Fruit fly (Drosophila melanogaster): ENCODE data around the gene Sfp26Ad.

DNA sequence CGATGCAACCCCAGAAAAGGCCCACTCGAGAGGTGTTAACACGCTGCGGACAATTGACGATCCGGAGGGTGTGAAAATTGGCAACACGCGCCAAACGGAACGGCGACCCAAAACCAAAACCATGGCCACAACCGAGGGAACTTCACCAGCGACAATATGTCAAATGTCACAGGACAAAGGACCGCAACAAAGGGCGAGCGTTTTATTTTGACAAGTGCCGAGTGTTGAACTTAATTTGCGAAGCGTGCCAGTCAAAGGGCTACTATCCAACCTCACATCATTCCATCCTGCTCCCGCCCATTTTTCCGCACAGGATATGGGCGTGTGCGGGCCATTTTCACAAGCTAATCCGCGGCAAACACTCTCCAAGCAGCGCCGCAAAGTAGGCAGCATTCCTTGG is 15.7 kb downstream of the Sfp26Ad start:
- no peak for TF ChIP-seq Sox15 (GFP tag; optimal IDR thresholded peaks at IDR 0.05)
- TF ChIP-seq Eip93F (GFP tag; optimal IDR thresholded peaks at IDR 0.05): no peak

All from whole organism, prepupa.